Fruit fly (Drosophila melanogaster) whole organism, prepupa: Measurements from ENCODE around the gene CG12728.

Experiments used
- Blimp-1 ChIP-seq: fragments of 200-800 bp; sonication (Bioruptor generic); optimal IDR thresholded peaks from 3 replicates; lab custom pipeline; 2017; ENCODE audit warnings: missing biosample characterization, missing genetic modification characterization, mild to moderate bottlenecking, moderate library complexity, missing genetic modification reagents
- CG10669 ChIP-seq: fragments of 200-800 bp; sonication (Bioruptor generic); optimal IDR thresholded peaks from 3 replicates; lab custom pipeline; 2018; ENCODE audit warnings: missing biosample characterization, mild to moderate bottlenecking, missing genetic modification characterization, moderate library complexity
- CG11762 ChIP-seq: fragments of 200-800 bp; sonication (Bioruptor generic); optimal IDR thresholded peaks from 3 replicates; lab custom pipeline; 2016; ENCODE audit warnings: missing biosample characterization, missing genetic modification characterization; ENCODE audit not compliant: insufficient read depth
- CG11902 ChIP-seq: fragments of 200-800 bp; sonication (Bioruptor generic); optimal IDR thresholded peaks from 3 replicates; lab custom pipeline; 2016; ENCODE audit warnings: missing biosample characterization, missing genetic modification characterization
- CG15336 ChIP-seq: fragments of 200-800 bp; sonication (Bioruptor generic); IDR thresholded peaks from 2 replicates; pipeline ENCODE4 v1.3.6; 2022; ENCODE audit warnings: missing biosample characterization, missing genetic modification characterization
- CG1621 ChIP-seq: fragments of 200-800 bp; sonication (Bioruptor generic); optimal IDR thresholded peaks from 3 replicates; lab custom pipeline; 2018; ENCODE audit warnings: missing biosample characterization, mild to moderate bottlenecking, missing genetic modification characterization
- CG16779 ChIP-seq: fragments of 200-800 bp; sonication (Bioruptor generic); optimal IDR thresholded peaks from 3 replicates; lab custom pipeline; 2017; ENCODE audit warnings: missing biosample characterization, mild to moderate bottlenecking, missing genetic modification characterization
- CG3032 ChIP-seq: fragments of 200-800 bp; optimal IDR thresholded peaks from 2 replicates; lab custom pipeline; 2019; ENCODE audit warnings: missing biosample characterization, mild to moderate bottlenecking, missing genetic modification characterization, moderate library complexity
- CG31627 ChIP-seq: fragments of 200-800 bp; sonication (Bioruptor generic); optimal IDR thresholded peaks from 3 replicates; lab custom pipeline; 2016; ENCODE audit warnings: missing biosample characterization, missing genetic modification characterization
- CG32006 ChIP-seq: fragments of 200-800 bp; sonication (Bioruptor generic); optimal IDR thresholded peaks from 3 replicates; lab custom pipeline; 2017; ENCODE audit warnings: missing biosample characterization, mild to moderate bottlenecking, missing genetic modification characterization
- CG34406 ChIP-seq: fragments of 200-800 bp; sonication (Bioruptor generic); optimal IDR thresholded peaks from 3 replicates; lab custom pipeline; 2016; ENCODE audit warnings: missing biosample characterization, missing genetic modification characterization
- CG3919 ChIP-seq: fragments of 200-800 bp; sonication (Bioruptor generic); optimal IDR thresholded peaks from 3 replicates; lab custom pipeline; 2016; ENCODE audit warnings: missing biosample characterization, missing genetic modification characterization
- CG4318 ChIP-seq: fragments of 200-800 bp; sonication (Bioruptor generic); optimal IDR thresholded peaks from 3 replicates; lab custom pipeline; 2017; ENCODE audit warnings: missing biosample characterization, mild to moderate bottlenecking, missing genetic modification characterization
- CG6163 ChIP-seq: fragments of 200-800 bp; sonication (Bioruptor generic); IDR thresholded peaks from 3 replicates; pipeline ENCODE4 v1.3.6; 2022; ENCODE audit warnings: missing biosample characterization, missing genetic modification characterization
- CG6276 ChIP-seq: fragments of 200-800 bp; sonication (Bioruptor generic); optimal IDR thresholded peaks from 2 replicates; lab custom pipeline; 2017; ENCODE audit warnings: missing biosample characterization, mild to moderate bottlenecking, missing genetic modification characterization
- CG6792 ChIP-seq: fragments of 200-800 bp; sonication (Bioruptor generic); optimal IDR thresholded peaks from 3 replicates; lab custom pipeline; 2016; ENCODE audit warnings: missing biosample characterization, missing genetic modification characterization
- CG6854 ChIP-seq: fragments of 200-800 bp; sonication (Bioruptor generic); optimal IDR thresholded peaks from 2 replicates; lab custom pipeline; 2017; ENCODE audit warnings: missing biosample characterization, mild to moderate bottlenecking, missing genetic modification characterization
- CG7368 ChIP-seq: fragments of 200-800 bp; sonication (Bioruptor generic); optimal IDR thresholded peaks from 3 replicates; lab custom pipeline; 2016; ENCODE audit warnings: missing biosample characterization, missing genetic modification characterization
- CG8319 ChIP-seq: fragments of 200-800 bp; sonication (Bioruptor generic); optimal IDR thresholded peaks from 3 replicates; lab custom pipeline; 2016; ENCODE audit warnings: missing biosample characterization, missing genetic modification characterization
- CG8632 ChIP-seq: fragments of 200-800 bp; sonication (Bioruptor generic); optimal IDR thresholded peaks from 3 replicates; lab custom pipeline; 2016; ENCODE audit warnings: missing biosample characterization, missing genetic modification characterization
- CG9139 ChIP-seq: fragments of 200-800 bp; sonication (Bioruptor generic); optimal IDR thresholded peaks from 3 replicates; lab custom pipeline; 2017; ENCODE audit warnings: missing biosample characterization, mild to moderate bottlenecking, missing genetic modification characterization
- Eip75B ChIP-seq: fragments of 200-800 bp; sonication (Bioruptor generic); optimal IDR thresholded peaks from 3 replicates; lab custom pipeline; 2016; ENCODE audit warnings: missing biosample characterization, missing genetic modification characterization
- Eip78C ChIP-seq: fragments of 200-800 bp; sonication (Bioruptor generic); peaks from one replicate; lab custom pipeline; 2016; ENCODE audit warnings: missing biosample characterization, missing genetic modification characterization
- Eip93F ChIP-seq: fragments of 200-800 bp; sonication (Bioruptor generic); optimal IDR thresholded peaks from 2 replicates; lab custom pipeline; 2016; ENCODE audit warnings: missing biosample characterization, mild to moderate bottlenecking, missing genetic modification characterization
- Ets21C ChIP-seq: fragments of 200-800 bp; sonication (Bioruptor generic); optimal IDR thresholded peaks from 3 replicates; lab custom pipeline; 2016; ENCODE audit warnings: missing biosample characterization, missing genetic modification characterization
- Hr38 ChIP-seq: sonication (Bioruptor generic); optimal IDR thresholded peaks from 2 replicates; lab custom pipeline; 2016; ENCODE audit warnings: missing biosample characterization, missing genetic modification characterization
- Hr39 ChIP-seq: fragments of 200-800 bp; sonication (Bioruptor generic); optimal IDR thresholded peaks from 2 replicates; lab custom pipeline; 2016; ENCODE audit warnings: missing biosample characterization, missing genetic modification characterization
- Lpt ChIP-seq: fragments of 200-800 bp; sonication (Bioruptor generic); optimal IDR thresholded peaks from 3 replicates; lab custom pipeline; 2016; ENCODE audit warnings: missing biosample characterization, missing genetic modification characterization
- Met ChIP-seq: fragments of 200-800 bp; sonication (Bioruptor generic); optimal IDR thresholded peaks from 3 replicates; lab custom pipeline; 2016; ENCODE audit warnings: missing biosample characterization, missing genetic modification characterization
- OdsH ChIP-seq: fragments of 200-800 bp; sonication (Bioruptor generic); optimal IDR thresholded peaks from 3 replicates; lab custom pipeline; 2016; ENCODE audit warnings: missing biosample characterization, missing genetic modification characterization
- Smox ChIP-seq: fragments of 200-800 bp; sonication (Bioruptor generic); optimal IDR thresholded peaks from 3 replicates; lab custom pipeline; 2016; ENCODE audit warnings: missing biosample characterization, missing genetic modification characterization
- Sox102F ChIP-seq: fragments of 200-800 bp; sonication (Bioruptor generic); optimal IDR thresholded peaks from 2 replicates; lab custom pipeline; 2016; ENCODE audit warnings: missing biosample characterization, mild to moderate bottlenecking, missing genetic modification characterization
- achi ChIP-seq: fragments of 200-800 bp; sonication (Bioruptor generic); optimal IDR thresholded peaks from 3 replicates; lab custom pipeline; 2016; ENCODE audit warnings: missing biosample characterization, missing genetic modification characterization
- acj6 ChIP-seq: fragments of 200-800 bp; sonication (Bioruptor generic); optimal IDR thresholded peaks from 3 replicates; lab custom pipeline; 2016; ENCODE audit warnings: missing biosample characterization, missing genetic modification characterization
- dac ChIP-seq: fragments of 200-800 bp; sonication (Bioruptor generic); optimal IDR thresholded peaks from 2 replicates; lab custom pipeline; 2017; ENCODE audit warnings: missing biosample characterization, mild to moderate bottlenecking, missing genetic modification characterization
- dsx ChIP-seq: fragments of 200-800 bp; optimal IDR thresholded peaks from 3 replicates; lab custom pipeline; 2019; ENCODE audit warnings: missing biosample characterization, mild to moderate bottlenecking, missing genetic modification characterization, moderate library complexity; ENCODE audit not compliant: poor library complexity, severe bottlenecking
- eg ChIP-seq: fragments of 200-800 bp; sonication (Bioruptor generic); IDR thresholded peaks from 3 replicates; pipeline ENCODE4 v1.3.6; 2022; ENCODE audit warnings: missing biosample characterization, missing genetic modification characterization
- esn ChIP-seq: fragments of 200-800 bp; sonication (Bioruptor generic); optimal IDR thresholded peaks from 2 replicates; lab custom pipeline; 2016; ENCODE audit warnings: missing biosample characterization, mild to moderate bottlenecking, missing genetic modification characterization, moderate library complexity
- fd59A ChIP-seq: fragments of 200-800 bp; sonication (Bioruptor generic); optimal IDR thresholded peaks from 2 replicates; lab custom pipeline; 2017; ENCODE audit warnings: missing biosample characterization, mild to moderate bottlenecking, missing genetic modification characterization, missing genetic modification reagents
- fd85E ChIP-seq: fragments of 200-800 bp; sonication (Bioruptor generic); optimal IDR thresholded peaks from 3 replicates; lab custom pipeline; 2016; ENCODE audit warnings: missing biosample characterization, missing genetic modification characterization
- lz ChIP-seq: fragments of 200-800 bp; sonication (Bioruptor generic); optimal IDR thresholded peaks from 3 replicates; lab custom pipeline; 2016; ENCODE audit warnings: missing biosample characterization, missing genetic modification characterization
- net ChIP-seq: fragments of 200-800 bp; sonication (Bioruptor generic); optimal IDR thresholded peaks from 3 replicates; lab custom pipeline; 2016; ENCODE audit warnings: missing biosample characterization, missing genetic modification characterization
- pdm3 ChIP-seq: fragments of 200-800 bp; sonication (Bioruptor generic); optimal IDR thresholded peaks from 3 replicates; lab custom pipeline; 2016; ENCODE audit warnings: missing biosample characterization, missing genetic modification characterization
- salr ChIP-seq, 2 experiments: fragments of 200-800 bp; sonication (Bioruptor generic); optimal IDR thresholded peaks; 3 replicates each; lab custom pipeline; 2016 to 2018; ENCODE audit warnings: missing biosample characterization in 2 of 2, missing genetic modification characterization in 2 of 2, mild to moderate bottlenecking in 1 of 2
- spab ChIP-seq: fragments of 200-800 bp; sonication (Bioruptor generic); optimal IDR thresholded peaks from 2 replicates; lab custom pipeline; 2017; ENCODE audit warnings: missing biosample characterization, mild to moderate bottlenecking, missing genetic modification characterization, missing genetic modification reagents
- ss ChIP-seq, 2 experiments: fragments of 200-800 bp; sonication (Bioruptor generic); optimal IDR thresholded peaks; 2 replicates in 1 of 2; 3 replicates in 1 of 2; lab custom pipeline; 2017 to 2018; ENCODE audit warnings: mild to moderate bottlenecking in 2 of 2, missing biosample characterization in 2 of 2, missing genetic modification characterization in 2 of 2, moderate library complexity in 1 of 2
- svp ChIP-seq: fragments of 200-800 bp; sonication (Bioruptor generic); peaks from one replicate; lab custom pipeline; 2016; ENCODE audit warnings: missing biosample characterization, missing genetic modification characterization
- topi ChIP-seq: fragments of 200-800 bp; sonication (Bioruptor generic); optimal IDR thresholded peaks from 3 replicates; lab custom pipeline; 2016; ENCODE audit warnings: missing biosample characterization, missing genetic modification characterization
- vri ChIP-seq: fragments of 200-800 bp; sonication (Bioruptor generic); optimal IDR thresholded peaks from 3 replicates; lab custom pipeline; 2016; ENCODE audit warnings: missing biosample characterization, mild to moderate bottlenecking, missing genetic modification characterization

The CG12728 gene

dm6 chrX:5900146-5901093, 42.0 kb upstream of the CG12728 start, which contains the start of gene Act5C:
Act5C (plus strand) TSS chrX:5900861.
- TF ChIP-seq CG1621 (tag; lab: Kevin White, UChicago) (peak; percentile 99), Met (GFP tag; lab: Kevin White, UChicago) (peak; percentile 97), Blimp-1 (GFP tag; lab: Kevin White, UChicago) (peak; percentile 86), CG8632 (GFP tag; lab: Kevin White, UChicago) (peak; percentile 96), Hr39 (GFP tag; lab: Kevin White, UChicago) (peak; percentile 98), CG6854 (peak; percentile 97), Smox (GFP tag; lab: Kevin White, UChicago) (peak; percentile 96), OdsH (GFP tag; lab: Kevin White, UChicago) (peak; percentile 96), CG7368 (GFP tag; lab: Kevin White, UChicago) (peak; percentile 97), CG31627 (GFP tag; lab: Kevin White, UChicago) (peak; percentile 96), eg (GFP tag; lab: Robert Waterston, UW) (peak; percentile 98), CG9139 (GFP tag; lab: Kevin White, UChicago) (peak; percentile 91), Hr38 (GFP tag; lab: Kevin White, UChicago) (peak; percentile 46), fd59A (GFP tag; lab: Kevin White, UChicago) (peak; percentile 97), salr (GFP tag; optimal IDR thresholded peaks at IDR 0.05; lab: Kevin White, UChicago) (peak; percentile 90 to 98), svp (GFP tag; lab: Kevin White, UChicago) (peak; percentile 99), achi (GFP tag; lab: Kevin White, UChicago) (peak; percentile 96), CG3919 (peak; percentile 98), ss (GFP tag; optimal IDR thresholded peaks at IDR 0.05; lab: Kevin White, UChicago) (peak; percentile 95 to 98), Sox102F (GFP tag; lab: Kevin White, UChicago) (peak; percentile 98), CG32006 (peak; percentile 96), Eip75B (peak; percentile 98), CG16779 (tag; lab: Kevin White, UChicago) (peak; percentile 96), net (GFP tag; lab: Kevin White, UChicago) (peak; percentile 97), Lpt (GFP tag; lab: Kevin White, UChicago) (peak; percentile 94), acj6 (peak; percentile 95), CG6792 (peak; percentile 97), esn (GFP tag; lab: Kevin White, UChicago) (peak; percentile 98), CG6163 (peak; percentile 98), CG34406 (GFP tag; lab: Kevin White, UChicago) (peak; percentile 95), CG15336 (GFP tag; lab: Robert Waterston, UW) (peak; percentile 96), CG11902 (GFP tag; lab: Kevin White, UChicago) (peak; percentile 93), spab (GFP tag; lab: Kevin White, UChicago) (peak; percentile 96), pdm3 (GFP tag; lab: Kevin White, UChicago) (peak; percentile 98), lz (peak; percentile 97), dsx (GFP tag; lab: Kevin White, UChicago) (peak; percentile 96), CG10669 (GFP tag; lab: Kevin White, UChicago) (peak; percentile 99), CG11762 (GFP tag; lab: Kevin White, UChicago) (peak; percentile 92), topi (GFP tag; lab: Kevin White, UChicago) (peak; percentile 98), dac (GFP tag; lab: Kevin White, UChicago) (peak; percentile 93), CG6276 (peak; percentile 95), fd85E (GFP tag; lab: Kevin White, UChicago) (peak; percentile 85), CG3032 (tag; lab: Kevin White, UChicago) (peak; percentile 98), Eip78C (peak; percentile 99), CG4318 (peak; percentile 90), Ets21C (GFP tag; lab: Kevin White, UChicago) (peak; percentile 92), CG8319 (GFP tag; lab: Kevin White, UChicago) (peak; percentile 93), Eip93F (GFP tag; lab: Kevin White, UChicago) (peak; percentile 97), vri (GFP tag; lab: Kevin White, UChicago) (peak; percentile 97)
